Worm (Caenorhabditis elegans) whole organism, L2 larva: ENCODE results near the gene R02F2.9.

ENCODE experiments used
- R02D3.7 ChIP-seq: fragments of 150-350 bp; optimal IDR thresholded peaks from 2 replicates; lab custom pipeline; 2014; ENCODE audit warnings: missing biosample characterization, missing genetic modification characterization
- ceh-82 ChIP-seq: fragments of 150-350 bp; optimal IDR thresholded peaks from 2 replicates; lab custom pipeline; 2014; ENCODE audit warnings: missing biosample characterization, missing genetic modification characterization
- dmd-4 ChIP-seq: sonication (generic microtip); optimal IDR thresholded peaks from 2 replicates; lab custom pipeline; 2017; ENCODE audit warnings: missing biosample characterization, missing genetic modification characterization
- egl-27 ChIP-seq: sonication (generic microtip); optimal IDR thresholded peaks from 3 replicates; lab custom pipeline; 2017; ENCODE audit warnings: missing biosample characterization, missing genetic modification reagents, missing genetic modification characterization
- elt-3 ChIP-seq: sonication (generic microtip); optimal IDR thresholded peaks from 2 replicates; lab custom pipeline; 2017; ENCODE audit warnings: missing biosample characterization, missing genetic modification characterization
- nhr-11 ChIP-seq: fragments of 150-350 bp; optimal IDR thresholded peaks from 2 replicates; lab custom pipeline; 2014; ENCODE audit warnings: missing biosample characterization, missing genetic modification characterization
- nhr-77 ChIP-seq: fragments of 150-350 bp; optimal IDR thresholded peaks from 2 replicates; lab custom pipeline; 2014; ENCODE audit warnings: missing biosample characterization, missing genetic modification characterization
- unc-39 ChIP-seq: fragments of 150-350 bp; optimal IDR thresholded peaks from 2 replicates; lab custom pipeline; 2014; ENCODE audit warnings: missing biosample characterization, missing genetic modification characterization
- zag-1 ChIP-seq: fragments of 150-350 bp; optimal IDR thresholded peaks from 2 replicates; lab custom pipeline; 2014; ENCODE audit warnings: missing biosample characterization, missing genetic modification characterization

DNA sequence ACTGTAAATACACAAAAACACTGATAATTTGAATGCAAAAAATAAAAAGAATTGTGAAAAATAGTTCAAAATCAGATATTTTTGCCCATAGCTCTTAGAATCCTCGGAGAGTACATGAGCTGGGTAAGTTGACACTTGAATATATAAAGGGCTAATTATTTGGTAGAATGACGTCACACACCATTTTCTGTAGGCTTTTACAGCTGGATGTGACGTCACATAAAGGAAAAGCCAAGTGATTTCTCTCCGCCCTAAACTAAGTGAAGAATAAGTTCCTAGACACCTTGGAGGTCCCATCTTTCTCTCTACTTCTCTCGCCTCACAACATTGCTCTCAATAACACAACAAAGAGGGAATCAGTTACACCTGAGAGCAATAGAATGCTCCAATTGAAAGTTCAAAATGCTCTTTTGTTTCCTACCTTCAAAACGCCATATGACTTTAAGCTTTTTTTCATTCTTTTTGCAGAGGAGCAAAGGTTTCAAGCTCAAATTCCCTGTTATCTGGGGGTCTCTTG lies 11.8 kb upstream of the R02F2.9 start, which contains the start of gene osg-1:
- TF ChIP-seq egl-27 (tag; lab: Kevin White, UChicago) (no peak), zag-1 (tag; lab: Kevin White, UChicago) (no peak), dmd-4 (tag; lab: Kevin White, UChicago) (no peak), nhr-77 (tag; lab: Kevin White, UChicago) (no peak), unc-39 (no peak), R02D3.7 (tag; lab: Kevin White, UChicago) (no peak), ceh-82 (tag; lab: Kevin White, UChicago) (no peak), nhr-11 (tag; lab: Kevin White, UChicago) (no peak), elt-3 (tag; lab: Kevin White, UChicago) (no peak)
